Fruit fly (Drosophila melanogaster): ENCODE measurements around the gene jvl.
A peak's percentile ranks its signal among the peaks of the same experiment; 100 is the strongest.

jvl gene

dm6 chr3R:14723671-14724500 lies 17.5 kb upstream of the jvl start, which contains the start of gene kibra (continued):
- TF ChIP-seq CG14860 (GFP tag; IDR thresholded peaks at IDR 0.05; ENCODE audit: partially characterized antibody) (no peak), Hr51 (GFP tag; optimal IDR thresholded peaks at IDR 0.05) (peak; percentile 33 to 59), mam (GFP tag; optimal IDR thresholded peaks at IDR 0.05) (peak; percentile 83), danr (GFP tag; IDR thresholded peaks at IDR 0.05) (no peak), dpn (GFP tag; optimal IDR thresholded peaks at IDR 0.05) (peak; percentile 63 to 79), nerfin-1 (tag; optimal IDR thresholded peaks at IDR 0.05) (peak; percentile 75), CG6175 (GFP tag; IDR thresholded peaks at IDR 0.05) (no peak), Myb (GFP tag; optimal IDR thresholded peaks at IDR 0.05) (peak; percentile 93), ara (GFP tag; IDR thresholded peaks at IDR 0.05) (no peak), CG9437 (GFP tag; optimal IDR thresholded peaks at IDR 0.05) (no peak), CG6683 (GFP tag; optimal IDR thresholded peaks at IDR 0.05) (peak; percentile 14), so (GFP tag; IDR thresholded peaks at IDR 0.05) (no peak), CG34422 (GFP tag; IDR thresholded peaks at IDR 0.05) (no peak), CG11696 (GFP tag; IDR thresholded peaks at IDR 0.05) (no peak), odd (GFP tag; optimal IDR thresholded peaks at IDR 0.05) (peak; percentile 30), CG18476 (GFP tag; optimal IDR thresholded peaks at IDR 0.05) (peak; percentile 52), fd96Cb (tag; optimal IDR thresholded peaks at IDR 0.05) (peak; percentile 64), NFAT (GFP tag; IDR thresholded peaks at IDR 0.05) (no peak), Taf1 (GFP tag; IDR thresholded peaks at IDR 0.05) (no peak), croc (GFP tag; conservative IDR thresholded peaks at IDR 0.05) (peak; percentile 35; the same call in 1 of the 3 replicates), bigmax (GFP tag; optimal IDR thresholded peaks at IDR 0.05) (no peak), exex (tag; optimal IDR thresholded peaks at IDR 0.05) (peak; percentile 22), CG4360 (GFP tag; IDR thresholded peaks at IDR 0.05) (no peak), sisA (GFP tag; IDR thresholded peaks at IDR 0.05) (no peak), C15 (GFP tag; IDR thresholded peaks at IDR 0.05) (no peak), CG8359 (GFP tag; optimal IDR thresholded peaks at IDR 0.05; ENCODE audit: borderline replicate concordance) (no peak), Trl (optimal IDR thresholded peaks at IDR 0.05) (peak; percentile 92 to 97), Trl (GFP tag; optimal IDR thresholded peaks at IDR 0.05) (peak; percentile 66), CG13123 (GFP tag; optimal IDR thresholded peaks at IDR 0.05) (peak; percentile 11), CG10543 (GFP tag; optimal IDR thresholded peaks at IDR 0.05) (peak; percentile 84), Gug (GFP tag; IDR thresholded peaks at IDR 0.05) (peak; percentile 71; the same call in 2 of the 4 replicates), stwl (tag; optimal IDR thresholded peaks at IDR 0.05) (peak; percentile 76), CG3847 (GFP tag; IDR thresholded peaks at IDR 0.05) (no peak), HHEX (GFP tag; optimal IDR thresholded peaks at IDR 0.05) (peak; percentile 33), Adf1 (GFP tag; IDR thresholded peaks at IDR 0.05) (no peak), CG9876 (GFP tag; optimal IDR thresholded peaks at IDR 0.05) (peak; percentile 32), CG2712 (tag; optimal IDR thresholded peaks at IDR 0.05) (peak; percentile 73), CG9932 (GFP tag; IDR thresholded peaks at IDR 0.05) (no peak), CG10565 (GFP tag; optimal IDR thresholded peaks at IDR 0.05) (no peak), CG4617 (GFP tag; optimal IDR thresholded peaks at IDR 0.05; ENCODE audit: borderline replicate concordance) (peak; percentile 18), zfh2 (GFP tag; optimal IDR thresholded peaks at IDR 0.05) (peak; percentile 84), pb (GFP tag; optimal IDR thresholded peaks at IDR 0.05) (peak; percentile 75), Ssrp (tag; optimal IDR thresholded peaks at IDR 0.05) (peak; percentile 43), CG4854 (GFP tag; optimal IDR thresholded peaks at IDR 0.05) (peak; percentile 73), CG2875 (GFP tag; optimal IDR thresholded peaks at IDR 0.05) (no peak), lov (optimal IDR thresholded peaks at IDR 0.05) (no peak), lov (GFP tag; IDR thresholded peaks at IDR 0.05) (no peak), Doc3 (GFP tag; IDR thresholded peaks at IDR 0.05; ENCODE audit: partially characterized antibody) (no peak), kay (GFP tag; optimal IDR thresholded peaks at IDR 0.05) (no peak), CG16815 (GFP tag; optimal IDR thresholded peaks at IDR 0.05) (no peak)

All from whole organism, embryonic.